Worm (Caenorhabditis elegans) whole organism, late embryonic: ENCODE results near the gene C33A12.4.

Source experiments
- C38D4.7 ChIP-seq: fragments of 200-800 bp; sonication (Bioruptor generic); optimal IDR thresholded peaks from 2 replicates; lab custom pipeline; 2018; ENCODE audit warnings: mild to moderate bottlenecking, missing genetic modification characterization, moderate library complexity, missing compliant biosample characterization
- K02D7.2 ChIP-seq: sonication (generic microtip); optimal IDR thresholded peaks from 2 replicates; lab custom pipeline; 2017; ENCODE audit warnings: mild to moderate bottlenecking, missing genetic modification characterization, missing compliant biosample characterization
- K09A11.1 ChIP-seq: sonication (generic microtip); optimal IDR thresholded peaks from 2 replicates; lab custom pipeline; 2017; ENCODE audit warnings: antibody characterized with exemption, mild to moderate bottlenecking, missing genetic modification characterization, missing compliant biosample characterization; ENCODE audit not compliant: insufficient read depth
- T23F11.4 ChIP-seq: fragments of 200-800 bp; sonication (Bioruptor generic); optimal IDR thresholded peaks from 2 replicates; lab custom pipeline; 2018; ENCODE audit warnings: mild to moderate bottlenecking, missing genetic modification characterization, missing compliant biosample characterization
- ceh-14 ChIP-seq: sonication (generic microtip); optimal IDR thresholded peaks from 2 replicates; lab custom pipeline; 2016; ENCODE audit warnings: missing genotype, missing genetic modification characterization, missing compliant biosample characterization
- ceh-19 ChIP-seq: fragments of 200-800 bp; sonication (Bioruptor generic); optimal IDR thresholded peaks from 2 replicates; lab custom pipeline; 2018; ENCODE audit warnings: mild to moderate bottlenecking, missing genetic modification characterization, missing compliant biosample characterization
- ceh-22 ChIP-seq: sonication (generic microtip); optimal IDR thresholded peaks from 2 replicates; lab custom pipeline; 2017; ENCODE audit warnings: missing biosample characterization, missing genetic modification characterization
- ceh-24 ChIP-seq: sonication (generic microtip); optimal IDR thresholded peaks from 2 replicates; lab custom pipeline; 2016; ENCODE audit warnings: mild to moderate bottlenecking, missing genetic modification characterization, missing compliant biosample characterization
- ceh-31 ChIP-seq: sonication (generic microtip); optimal IDR thresholded peaks from 2 replicates; lab custom pipeline; 2016; ENCODE audit warnings: missing genetic modification characterization, missing compliant biosample characterization
- ceh-48 ChIP-seq: sonication (generic microtip); optimal IDR thresholded peaks from 2 replicates; lab custom pipeline; 2016; ENCODE audit warnings: missing genetic modification characterization, inconsistent platforms, missing compliant biosample characterization
- ceh-9 ChIP-seq: sonication (generic microtip); optimal IDR thresholded peaks from 2 replicates; lab custom pipeline; 2016; ENCODE audit warnings: mild to moderate bottlenecking, missing genetic modification characterization, inconsistent platforms, missing compliant biosample characterization
- dmd-4 ChIP-seq: sonication (generic microtip); optimal IDR thresholded peaks from 2 replicates; lab custom pipeline; 2016; ENCODE audit warnings: borderline replicate concordance, missing genetic modification characterization, missing compliant biosample characterization
- dve-1 ChIP-seq: sonication (generic microtip); optimal IDR thresholded peaks from 2 replicates; lab custom pipeline; 2017; ENCODE audit warnings: antibody characterized with exemption, mild to moderate bottlenecking, missing genetic modification characterization, missing compliant biosample characterization
- elt-2 ChIP-seq: sonication (generic microtip); optimal IDR thresholded peaks from 2 replicates; lab custom pipeline; 2016; ENCODE audit warnings: missing genetic modification reagents, missing genetic modification characterization, missing compliant biosample characterization
- elt-4 ChIP-seq: sonication (generic microtip); optimal IDR thresholded peaks from 2 replicates; lab custom pipeline; 2016; ENCODE audit warnings: missing genetic modification characterization, missing compliant biosample characterization
- ets-4 ChIP-seq: sonication (generic microtip); optimal IDR thresholded peaks from 2 replicates; lab custom pipeline; 2016; ENCODE audit warnings: missing genetic modification characterization, missing compliant biosample characterization
- eyg-1 ChIP-seq: sonication (generic microtip); optimal IDR thresholded peaks from 2 replicates; lab custom pipeline; 2016; ENCODE audit warnings: missing genotype, missing genetic modification characterization, missing compliant biosample characterization
- gmeb-2 ChIP-seq: sonication (generic microtip); optimal IDR thresholded peaks from 2 replicates; lab custom pipeline; 2016; ENCODE audit warnings: missing genetic modification characterization, inconsistent platforms, missing compliant biosample characterization
- hlh-13 ChIP-seq: fragments of 200-800 bp; sonication (Bioruptor generic); optimal IDR thresholded peaks from 2 replicates; lab custom pipeline; 2018; ENCODE audit warnings: mild to moderate bottlenecking, missing genetic modification characterization, missing compliant biosample characterization
- hlh-15 ChIP-seq: sonication (generic microtip); optimal IDR thresholded peaks from 2 replicates; lab custom pipeline; 2016; ENCODE audit warnings: missing genetic modification characterization, missing compliant biosample characterization
- hlh-30 ChIP-seq: sonication (generic microtip); optimal IDR thresholded peaks from 2 replicates; lab custom pipeline; 2017; ENCODE audit warnings: antibody characterized with exemption, missing genetic modification characterization, missing compliant biosample characterization; ENCODE audit not compliant: insufficient read depth
- hlh-6 ChIP-seq: sonication (generic microtip); optimal IDR thresholded peaks from 2 replicates; lab custom pipeline; 2016; ENCODE audit warnings: missing genotype, missing genetic modification characterization, missing compliant biosample characterization
- hlh-8 ChIP-seq: sonication (generic microtip); optimal IDR thresholded peaks from 2 replicates; lab custom pipeline; 2016; ENCODE audit warnings: missing genotype, missing genetic modification characterization, missing compliant biosample characterization
- lin-11 ChIP-seq: fragments of 200-800 bp; sonication (Bioruptor generic); optimal IDR thresholded peaks from 2 replicates; lab custom pipeline; 2018; ENCODE audit warnings: mild to moderate bottlenecking, missing genetic modification characterization, missing compliant biosample characterization
- madf-2 ChIP-seq: sonication (generic microtip); optimal IDR thresholded peaks from 2 replicates; lab custom pipeline; 2017; ENCODE audit warnings: missing genetic modification characterization, missing compliant biosample characterization
- nhr-11 ChIP-seq: fragments of 150-350 bp; optimal IDR thresholded peaks from 2 replicates; lab custom pipeline; 2014; ENCODE audit warnings: missing biosample characterization, missing genetic modification characterization
- npax-4 ChIP-seq: sonication (generic microtip); optimal IDR thresholded peaks from 2 replicates; lab custom pipeline; 2016; ENCODE audit warnings: missing genetic modification characterization, missing compliant biosample characterization
- odd-2 ChIP-seq: sonication (generic microtip); optimal IDR thresholded peaks from 2 replicates; lab custom pipeline; 2017; ENCODE audit warnings: antibody characterized with exemption, mild to moderate bottlenecking, missing genetic modification characterization, missing compliant biosample characterization
- pag-3 ChIP-seq: sonication (generic microtip); optimal IDR thresholded peaks from 2 replicates; lab custom pipeline; 2016; ENCODE audit warnings: missing compliant biosample characterization, missing genetic modification characterization, borderline replicate concordance
- pat-9 ChIP-seq: fragments of 200-800 bp; sonication (Bioruptor generic); optimal IDR thresholded peaks from 2 replicates; lab custom pipeline; 2018; ENCODE audit warnings: mild to moderate bottlenecking, missing genetic modification characterization, moderate library complexity, missing compliant biosample characterization
- pha-2 ChIP-seq: sonication (generic microtip); optimal IDR thresholded peaks from 2 replicates; lab custom pipeline; 2017; ENCODE audit warnings: mild to moderate bottlenecking, missing genetic modification characterization, missing compliant biosample characterization
- pha-4 ChIP-seq: fragments of 150-350 bp; optimal IDR thresholded peaks from 2 replicates; lab custom pipeline; 2018; ENCODE audit warnings: missing biosample characterization, missing genetic modification reagents, missing genetic modification characterization
- pqm-1 ChIP-seq: sonication (generic microtip); optimal IDR thresholded peaks from 2 replicates; lab custom pipeline; 2016; ENCODE audit warnings: missing genetic modification characterization, missing compliant biosample characterization
- pros-1 ChIP-seq: fragments of 150-350 bp; optimal IDR thresholded peaks from 2 replicates; lab custom pipeline; 2014; ENCODE audit warnings: missing biosample characterization, missing genetic modification reagents, missing genetic modification characterization
- ref-2 ChIP-seq: sonication (generic microtip); optimal IDR thresholded peaks from 2 replicates; lab custom pipeline; 2016; ENCODE audit warnings: missing genetic modification characterization, missing compliant biosample characterization
- sdc-2 ChIP-seq: sonication (generic microtip); optimal IDR thresholded peaks from 2 replicates; lab custom pipeline; 2016; ENCODE audit warnings: missing genotype, missing genetic modification characterization, missing compliant biosample characterization
- sox-2 ChIP-seq: fragments of 200-800 bp; sonication (Bioruptor generic); IDR thresholded peaks from 2 replicates; pipeline ENCODE4 v1.3.6; 2022; ENCODE audit warnings: missing genetic modification reagents, missing genetic modification characterization, missing compliant biosample characterization
- sox-4 ChIP-seq: sonication (generic microtip); optimal IDR thresholded peaks from 2 replicates; lab custom pipeline; 2017; ENCODE audit warnings: mild to moderate bottlenecking, missing genetic modification characterization, inconsistent platforms, missing compliant biosample characterization
- syd-9 ChIP-seq: sonication (generic microtip); optimal IDR thresholded peaks from 2 replicates; lab custom pipeline; 2016; ENCODE audit warnings: mild to moderate bottlenecking, missing genetic modification characterization, moderate library complexity, missing compliant biosample characterization
- unc-42 ChIP-seq: sonication (generic microtip); optimal IDR thresholded peaks from 2 replicates; lab custom pipeline; 2016; ENCODE audit warnings: missing genotype, missing genetic modification characterization, missing compliant biosample characterization
- unc-55 ChIP-seq: sonication (generic microtip); optimal IDR thresholded peaks from 2 replicates; lab custom pipeline; 2017; ENCODE audit warnings: missing biosample characterization, missing genetic modification reagents, missing genetic modification characterization
- unc-86 ChIP-seq: sonication (generic microtip); optimal IDR thresholded peaks from 2 replicates; lab custom pipeline; 2016; ENCODE audit warnings: missing genetic modification characterization, missing compliant biosample characterization

C33A12.4 gene

ce11 chrIV:9477135-9477928 is 33.0 kb downstream of the C33A12.4 start, which contains the start of gene wrt-3 (continued):
- peak; percentile 17 for TF ChIP-seq ceh-22 (tag; lab: Kevin White, UChicago)
- TF ChIP-seq hlh-15, result peak; percentile 84
- TF ChIP-seq unc-42 (tag; lab: Kevin White, UChicago), result peak; percentile 43
- TF ChIP-seq unc-55, result no peak
- peak; percentile 90 for TF ChIP-seq dmd-4 (tag; lab: Kevin White, UChicago)
- TF ChIP-seq K09A11.1 (tag; lab: Kevin White, UChicago), result peak; percentile 77
- peak; percentile 88 for TF ChIP-seq madf-2
- peak; percentile 53 for TF ChIP-seq pag-3 (tag; lab: Kevin White, UChicago)
- peak; percentile 89 for TF ChIP-seq pha-2
- peak; percentile 91 for TF ChIP-seq npax-4 (tag; lab: Kevin White, UChicago)
- TF ChIP-seq sox-4 (tag; lab: Kevin White, UChicago), result peak; percentile 94
- TF ChIP-seq lin-11, result peak; percentile 93
- TF ChIP-seq ceh-31 (tag; lab: Kevin White, UChicago), result peak; percentile 71
- TF ChIP-seq elt-4 (tag; lab: Kevin White, UChicago), result peak; percentile 80
- TF ChIP-seq ets-4, result peak; percentile 59
- TF ChIP-seq odd-2 (tag; lab: Kevin White, UChicago), result peak; percentile 68
- peak; percentile 86 for TF ChIP-seq eyg-1 (tag; lab: Kevin White, UChicago)
- TF ChIP-seq sox-2 (GFP tag; lab: Robert Waterston, UW), result peak; percentile 92
- TF ChIP-seq C38D4.7 (GFP tag; lab: Kevin White, UChicago), result peak; percentile 93
- peak; percentile 90 for TF ChIP-seq ceh-24 (tag; lab: Kevin White, UChicago)
- peak; percentile 94 for TF ChIP-seq ref-2 (tag; lab: Kevin White, UChicago)
- TF ChIP-seq elt-2 (tag; lab: Kevin White, UChicago), result peak; percentile 97
- peak; percentile 84 for TF ChIP-seq hlh-8 (tag; lab: Kevin White, UChicago)
- peak; percentile 14 for TF ChIP-seq hlh-30 (tag; lab: Kevin White, UChicago)
- peak; percentile 93 for TF ChIP-seq pat-9 (tag; lab: Kevin White, UChicago)
- peak; percentile 92 for TF ChIP-seq unc-86
- TF ChIP-seq syd-9 (tag; lab: Kevin White, UChicago), result peak; percentile 95
- TF ChIP-seq K02D7.2 (tag; lab: Kevin White, UChicago), result peak; percentile 94
- TF ChIP-seq, all 69 proteins: peak for 62

- TF ChIP-seq dve-1 (tag; lab: Kevin White, UChicago) (no peak), pha-4 (no peak), sox-2 (GFP tag; lab: Robert Waterston, UW) (no peak), hlh-6 (tag; lab: Kevin White, UChicago) (no peak), ceh-48 (tag; lab: Kevin White, UChicago) (no peak), T23F11.4 (GFP tag; lab: Kevin White, UChicago) (no peak), nhr-11 (tag; lab: Kevin White, UChicago) (no peak), sdc-2 (tag; lab: Kevin White, UChicago) (no peak), pros-1 (no peak), gmeb-2 (tag; lab: Kevin White, UChicago) (no peak), hlh-30 (tag; lab: Kevin White, UChicago) (no peak), lin-11 (no peak), ceh-19 (no peak), pqm-1 (tag; lab: Kevin White, UChicago) (no peak), ceh-9 (tag; lab: Kevin White, UChicago) (no peak), hlh-8 (tag; lab: Kevin White, UChicago) (no peak), madf-2 (no peak), hlh-13 (GFP tag; lab: Kevin White, UChicago) (no peak), ceh-14 (tag; lab: Kevin White, UChicago) (no peak)
- TF ChIP-seq, all 69 proteins: peak for 0
These were observed 41.1 kb downstream of the C33A12.4 start for ce11 chrIV:9469293-9469692.
